Fruit fly (Drosophila melanogaster): ENCODE results near the gene CG33783.

- TF ChIP-seq CG8478 (optimal IDR thresholded peaks at IDR 0.05) (no peak), CTCF (optimal IDR thresholded peaks at IDR 0.05) (no peak)
Measured at dm6 chr3R:10067605-10068004, 1.0 kb downstream of the CG33783 start, which contains the start of gene CG33784.
